Worm (Caenorhabditis elegans) whole organism, L1 larva: ENCODE measurements around the gene polh-1.

Source experiments
- C04F5.9 ChIP-seq: sonication (generic microtip); optimal IDR thresholded peaks from 2 replicates; lab custom pipeline; 2016; ENCODE audit warnings: missing genetic modification characterization, missing compliant biosample characterization
- C16A3.4 ChIP-seq: fragments of 150-350 bp; optimal IDR thresholded peaks from 2 replicates; lab custom pipeline; 2014; ENCODE audit warnings: missing biosample characterization, missing genetic modification characterization
- C34B4.2 ChIP-seq: sonication (generic microtip); optimal IDR thresholded peaks from 2 replicates; lab custom pipeline; 2017; ENCODE audit warnings: mild to moderate bottlenecking, missing genetic modification characterization, missing compliant biosample characterization
- F16B12.6 ChIP-seq: fragments of 150-350 bp; optimal IDR thresholded peaks from 2 replicates; lab custom pipeline; 2014; ENCODE audit warnings: missing biosample characterization, missing genetic modification characterization
- alr-1 ChIP-seq: fragments of 200-800 bp; sonication (Bioruptor generic); optimal IDR thresholded peaks from 2 replicates; lab custom pipeline; 2018; ENCODE audit warnings: borderline replicate concordance, mild to moderate bottlenecking, missing genetic modification characterization, missing compliant biosample characterization
- aly-2 ChIP-seq: fragments of 150-350 bp; optimal IDR thresholded peaks from 2 replicates; lab custom pipeline; 2014; ENCODE audit warnings: missing biosample characterization, missing genetic modification characterization
- ama-1 ChIP-seq: fragments of 150-350 bp; optimal IDR thresholded peaks from 2 replicates; lab custom pipeline; 2014
- ceh-63 ChIP-seq: fragments of 200-800 bp; sonication (Bioruptor generic); optimal IDR thresholded peaks from 2 replicates; lab custom pipeline; 2018; ENCODE audit warnings: mild to moderate bottlenecking, missing genetic modification characterization, missing compliant biosample characterization
- ceh-82 ChIP-seq, 3 experiments: fragments of 150-350 bp in 1 of 3; sonication (generic microtip) in 2 of 3; optimal IDR thresholded peaks; 2 replicates each; lab custom pipeline; 2014 to 2017; ENCODE audit warnings: missing biosample characterization in 3 of 3, missing genetic modification characterization in 3 of 3
- ceh-88 ChIP-seq: fragments of 200-800 bp; sonication (Bioruptor generic); IDR thresholded peaks from 2 replicates; pipeline ENCODE4 v1.3.6; 2022; ENCODE audit warnings: missing genetic modification characterization, missing compliant biosample characterization
- ceh-90 ChIP-seq: sonication (generic microtip); optimal IDR thresholded peaks from 2 replicates; lab custom pipeline; 2016; ENCODE audit warnings: missing genetic modification characterization, missing compliant biosample characterization
- ces-1 ChIP-seq: fragments of 150-350 bp; optimal IDR thresholded peaks from 2 replicates; lab custom pipeline; 2014; ENCODE audit warnings: missing biosample characterization, missing genetic modification reagents, missing genetic modification characterization
- efl-3 ChIP-seq: fragments of 200-800 bp; sonication (Bioruptor generic); optimal IDR thresholded peaks from 2 replicates; lab custom pipeline; 2018; ENCODE audit warnings: mild to moderate bottlenecking, missing genetic modification characterization, missing compliant biosample characterization
- egl-13 ChIP-seq: sonication (generic microtip); optimal IDR thresholded peaks from 2 replicates; lab custom pipeline; 2016; ENCODE audit warnings: missing genotype, missing genetic modification reagents, missing genetic modification characterization, missing compliant biosample characterization
- egl-27 ChIP-seq, 2 experiments: fragments of 150-350 bp in 1 of 2; sonication (generic microtip); optimal IDR thresholded peaks; 3 replicates each; lab custom pipeline; 2017 to 2018; ENCODE audit warnings: missing biosample characterization in 2 of 2, missing genetic modification characterization in 2 of 2, missing genetic modification reagents in 2 of 2
- elt-2 ChIP-seq: sonication (generic microtip); optimal IDR thresholded peaks from 2 replicates; lab custom pipeline; 2016; ENCODE audit warnings: missing genetic modification characterization, mild to moderate bottlenecking, inconsistent platforms, missing compliant biosample characterization, missing genetic modification reagents
- elt-3 ChIP-seq, 6 experiments: fragments of 150-350 bp in 1 of 6; sonication (generic microtip); optimal IDR thresholded peaks; 2 replicates each; lab custom pipeline; 2017 to 2018; ENCODE audit warnings: missing biosample characterization in 6 of 6, missing genetic modification characterization in 6 of 6, inconsistent platforms in 1 of 6
- ets-5 ChIP-seq: fragments of 200-800 bp; sonication (Bioruptor generic); IDR thresholded peaks from 2 replicates; pipeline ENCODE4 v1.3.6; 2022; ENCODE audit warnings: missing genetic modification characterization, missing compliant biosample characterization
- fkh-10 ChIP-seq: sonication (generic microtip); optimal IDR thresholded peaks from 2 replicates; lab custom pipeline; 2017; ENCODE audit warnings: missing biosample characterization, missing genetic modification reagents, missing genetic modification characterization
- fkh-4 ChIP-seq: sonication (generic microtip); optimal IDR thresholded peaks from 2 replicates; lab custom pipeline; 2016; ENCODE audit warnings: missing compliant biosample characterization, missing genetic modification characterization, borderline replicate concordance
- fkh-8 ChIP-seq: sonication (generic microtip); optimal IDR thresholded peaks from 2 replicates; lab custom pipeline; 2016; ENCODE audit warnings: mild to moderate bottlenecking, missing genetic modification characterization, missing compliant biosample characterization
- fos-1 ChIP-seq: fragments of 150-350 bp; optimal IDR thresholded peaks from 2 replicates; lab custom pipeline; 2014; ENCODE audit warnings: missing biosample characterization, missing genetic modification characterization
- hpl-2 ChIP-seq: fragments of 150-350 bp; optimal IDR thresholded peaks from 2 replicates; lab custom pipeline; 2014; ENCODE audit warnings: missing biosample characterization, missing genetic modification reagents, missing genetic modification characterization
- irx-1 ChIP-seq: sonication (generic microtip); optimal IDR thresholded peaks from 2 replicates; lab custom pipeline; 2016; ENCODE audit warnings: missing genetic modification characterization, missing compliant biosample characterization
- jun-1 ChIP-seq: fragments of 150-350 bp; optimal IDR thresholded peaks from 2 replicates; lab custom pipeline; 2014; ENCODE audit warnings: missing biosample characterization, missing genetic modification reagents, missing genetic modification characterization
- lin-13 ChIP-seq: fragments of 150-350 bp; optimal IDR thresholded peaks from 2 replicates; lab custom pipeline; 2014; ENCODE audit warnings: missing biosample characterization, missing genetic modification reagents, missing genetic modification characterization
- lin-15B ChIP-seq: fragments of 150-350 bp; sonication (generic microtip); optimal IDR thresholded peaks from 3 replicates; lab custom pipeline; 2014; ENCODE audit warnings: missing biosample characterization, missing genetic modification characterization
- lin-35 ChIP-seq, 2 experiments: fragments of 150-350 bp; optimal IDR thresholded peaks; 2 replicates each; lab custom pipeline; 2014; ENCODE audit warnings: missing biosample characterization in 2 of 2, missing genetic modification characterization in 2 of 2, missing genetic modification reagents in 2 of 2
- lin-39 ChIP-seq: fragments of 150-350 bp; optimal IDR thresholded peaks from 2 replicates; lab custom pipeline; 2014; ENCODE audit warnings: missing biosample characterization, missing genetic modification reagents, missing genetic modification characterization
- lir-3 ChIP-seq: sonication (generic microtip); optimal IDR thresholded peaks from 2 replicates; lab custom pipeline; 2016; ENCODE audit warnings: mild to moderate bottlenecking, missing genetic modification characterization, moderate library complexity, missing compliant biosample characterization; ENCODE audit not compliant: poor library complexity
- lsy-2 ChIP-seq, 2 experiments: fragments of 150-350 bp; optimal IDR thresholded peaks; 2 replicates each; lab custom pipeline; 2014; ENCODE audit warnings: missing biosample characterization in 2 of 2, missing genetic modification characterization in 2 of 2
- mab-9 ChIP-seq: fragments of 200-800 bp; sonication (Bioruptor generic); IDR thresholded peaks from 2 replicates; pipeline ENCODE4 v1.3.6; 2022; ENCODE audit warnings: missing genetic modification reagents, missing genetic modification characterization, missing compliant biosample characterization
- mef-2 ChIP-seq: fragments of 150-350 bp; optimal IDR thresholded peaks from 2 replicates; lab custom pipeline; 2014; ENCODE audit warnings: missing biosample characterization, missing genetic modification characterization
- nhr-11 ChIP-seq: fragments of 150-350 bp; optimal IDR thresholded peaks from 2 replicates; lab custom pipeline; 2014; ENCODE audit warnings: missing biosample characterization, missing genetic modification characterization
- nhr-12 ChIP-seq: sonication (generic microtip); optimal IDR thresholded peaks from 2 replicates; lab custom pipeline; 2017; ENCODE audit warnings: missing biosample characterization, missing genetic modification characterization
- nhr-19 ChIP-seq: fragments of 200-800 bp; sonication (Bioruptor generic); conservative IDR thresholded peaks from 2 replicates; pipeline ENCODE4 v1.3.6; 2022; ENCODE audit warnings: missing genetic modification characterization, missing compliant biosample characterization
- nhr-20 ChIP-seq: sonication (generic microtip); optimal IDR thresholded peaks from 2 replicates; lab custom pipeline; 2016; ENCODE audit warnings: mild to moderate bottlenecking, missing genetic modification characterization, missing compliant biosample characterization
- nhr-47 ChIP-seq: sonication (generic microtip); optimal IDR thresholded peaks from 2 replicates; lab custom pipeline; 2016; ENCODE audit warnings: mild to moderate bottlenecking, missing genetic modification characterization, moderate library complexity, missing compliant biosample characterization
- nhr-76 ChIP-seq: sonication (generic microtip); optimal IDR thresholded peaks from 2 replicates; lab custom pipeline; 2017; ENCODE audit warnings: missing biosample characterization, missing genetic modification characterization
- nhr-77 ChIP-seq: fragments of 150-350 bp; optimal IDR thresholded peaks from 2 replicates; lab custom pipeline; 2014; ENCODE audit warnings: missing biosample characterization, missing genetic modification characterization
- nhr-84 ChIP-seq: sonication (generic microtip); optimal IDR thresholded peaks from 2 replicates; lab custom pipeline; 2017; ENCODE audit warnings: missing biosample characterization, missing genetic modification characterization
- nhr-85 ChIP-seq: sonication (generic microtip); peaks from one replicate; lab custom pipeline; 2016; ENCODE audit warnings: missing genetic modification characterization, inconsistent platforms, missing compliant biosample characterization
- pax-3 ChIP-seq: fragments of 200-800 bp; sonication (Bioruptor generic); optimal IDR thresholded peaks from 2 replicates; lab custom pipeline; 2018; ENCODE audit warnings: mild to moderate bottlenecking, missing genetic modification characterization, moderate library complexity, missing compliant biosample characterization
- snpc-4 ChIP-seq: fragments of 150-350 bp; optimal IDR thresholded peaks from 2 replicates; lab custom pipeline; 2014; ENCODE audit warnings: missing biosample characterization, missing genetic modification characterization
- snu-23 ChIP-seq: sonication (generic microtip); optimal IDR thresholded peaks from 2 replicates; lab custom pipeline; 2016; ENCODE audit warnings: missing genetic modification characterization, missing compliant biosample characterization
- sup-37 ChIP-seq: fragments of 200-800 bp; sonication (Bioruptor generic); optimal IDR thresholded peaks from 2 replicates; lab custom pipeline; 2018; ENCODE audit warnings: mild to moderate bottlenecking, missing genetic modification characterization, missing compliant biosample characterization
- tbx-2 ChIP-seq: sonication (generic microtip); optimal IDR thresholded peaks from 2 replicates; lab custom pipeline; 2016; ENCODE audit warnings: missing genetic modification characterization, missing compliant biosample characterization
- tlp-1 ChIP-seq: fragments of 150-350 bp; optimal IDR thresholded peaks from 2 replicates; lab custom pipeline; 2014; ENCODE audit warnings: missing biosample characterization, missing genetic modification characterization
- unc-130 ChIP-seq: fragments of 150-350 bp; optimal IDR thresholded peaks from 2 replicates; lab custom pipeline; 2017; ENCODE audit warnings: missing biosample characterization, missing genetic modification characterization, inconsistent platforms
- unc-98 ChIP-seq: fragments of 200-800 bp; sonication (Bioruptor generic); IDR thresholded peaks from 2 replicates; pipeline ENCODE4 v1.3.6; 2022; ENCODE audit warnings: missing genetic modification characterization, missing compliant biosample characterization
- vab-15 ChIP-seq: sonication (generic microtip); optimal IDR thresholded peaks from 2 replicates; lab custom pipeline; 2017; ENCODE audit warnings: missing genotype, mild to moderate bottlenecking, missing genetic modification characterization, missing compliant biosample characterization
- xbp-1 ChIP-seq: sonication (generic microtip); optimal IDR thresholded peaks from 2 replicates; lab custom pipeline; 2016; ENCODE audit warnings: missing genetic modification characterization, missing compliant biosample characterization
- ztf-11 ChIP-seq, 2 experiments: sonication (generic microtip); optimal IDR thresholded peaks; 2 replicates each; lab custom pipeline; 2016 to 2017; ENCODE audit warnings: missing genetic modification characterization in 2 of 2, missing biosample characterization in 1 of 2, missing compliant biosample characterization in 1 of 2
- ztf-4 ChIP-seq: fragments of 150-350 bp; optimal IDR thresholded peaks from 2 replicates; lab custom pipeline; 2014; ENCODE audit warnings: missing biosample characterization, missing genetic modification characterization

polh-1 gene

DNA sequence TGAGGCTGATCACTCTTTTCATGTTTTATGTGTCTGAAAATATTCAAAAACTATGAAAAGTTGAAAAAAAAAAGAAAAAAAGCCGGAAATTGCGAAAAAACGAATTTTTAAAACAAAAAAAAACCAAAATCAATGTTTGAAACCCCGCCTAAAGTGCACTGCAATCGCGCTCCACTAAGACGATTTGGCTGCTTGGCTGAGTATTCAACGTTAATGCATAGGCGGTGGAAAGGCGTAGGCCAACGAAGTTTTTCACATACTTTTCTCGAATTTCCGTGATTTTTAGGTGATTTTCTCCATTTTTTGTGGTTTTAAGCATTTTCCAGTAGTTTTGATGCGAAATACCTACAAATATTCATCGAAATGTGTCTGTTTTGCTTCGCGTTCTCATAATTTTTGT lies at the start of gene polh-1, which contains the start of gene rps-22:
Gene polh-1 (minus strand): TSS at position 34 of the 400 bp plus-strand sequence.
Gene rps-22 (plus strand): TSS at position 300 of the 400 bp plus-strand sequence.
- TF ChIP-seq sup-37 (GFP tag; lab: Kevin White, UChicago) (no peak), lin-39 (tag; lab: Kevin White, UChicago) (peak; percentile 73), ceh-90 (tag; lab: Kevin White, UChicago) (no peak), lin-15B (tag; lab: Kevin White, UChicago) (peak; percentile 95), fkh-8 (tag; lab: Kevin White, UChicago) (peak; percentile 87), snu-23 (GFP tag; lab: Kevin White, UChicago) (peak; percentile 96), C04F5.9 (tag; lab: Kevin White, UChicago) (peak; percentile 50), tbx-2 (tag; lab: Kevin White, UChicago) (peak; percentile 86), unc-98 (no peak), ceh-88 (peak; percentile 70), egl-27 (tag; optimal IDR thresholded peaks at IDR 0.05; lab: Kevin White, UChicago) (peak in 1 of 2 experiments; percentile 36), efl-3 (GFP tag; lab: Kevin White, UChicago) (no peak), egl-13 (tag; lab: Kevin White, UChicago) (no peak), vab-15 (peak; percentile 76), lsy-2 (tag; optimal IDR thresholded peaks at IDR 0.05; lab: Kevin White, UChicago) (peak; percentile 94 to 97), ceh-82 (tag; optimal IDR thresholded peaks at IDR 0.05; lab: Kevin White, UChicago) (peak; percentile 88 to 97 (median 89)), fkh-4 (tag; lab: Kevin White, UChicago) (peak; percentile 16), xbp-1 (tag; lab: Kevin White, UChicago) (peak; percentile 86), ztf-4 (tag; lab: Kevin White, UChicago) (peak; percentile 51), elt-2 (peak; percentile 43), nhr-12 (tag; lab: Kevin White, UChicago) (no peak), lir-3 (no peak), nhr-20 (tag; lab: Kevin White, UChicago) (peak; percentile 88), alr-1 (tag; lab: Kevin White, UChicago) (no peak), ces-1 (GFP tag; lab: Kevin White, UChicago) (no peak), snpc-4 (tag; lab: Kevin White, UChicago) (peak; percentile 71), fkh-10 (GFP tag; lab: Kevin White, UChicago) (peak; percentile 88), lin-35 (GFP tag; optimal IDR thresholded peaks at IDR 0.05; lab: Kevin White, UChicago) (peak; percentile 97 to 100), nhr-85 (tag; lab: Kevin White, UChicago) (peak; percentile 93), ets-5 (GFP tag; lab: Robert Waterston, UW) (no peak), nhr-77 (tag; lab: Kevin White, UChicago) (peak; percentile 88), ama-1 (lab: Kevin White, UChicago) (no peak), lin-13 (peak; percentile 97), F16B12.6 (tag; lab: Kevin White, UChicago) (peak; percentile 76), nhr-84 (no peak), hpl-2 (GFP tag; lab: Kevin White, UChicago) (peak; percentile 42), C16A3.4 (peak; percentile 98), pax-3 (tag; lab: Kevin White, UChicago) (peak; percentile 59), C34B4.2 (tag; lab: Kevin White, UChicago) (peak; percentile 8), ztf-11 (tag; optimal IDR thresholded peaks at IDR 0.05; lab: Kevin White, UChicago) (peak in 1 of 2 experiments; percentile 8), aly-2 (tag; lab: Kevin White, UChicago) (peak; percentile 81), unc-130 (tag; lab: Kevin White, UChicago) (peak; percentile 98), elt-3 (tag; optimal IDR thresholded peaks at IDR 0.05; lab: Kevin White, UChicago) (peak in 5 of 6 experiments; percentile 75 to 98 (median 87)), ceh-63 (no peak), jun-1 (tag; lab: Kevin White, UChicago) (peak; percentile 90), tlp-1 (tag; lab: Kevin White, UChicago) (no peak), nhr-11 (tag; lab: Kevin White, UChicago) (peak; percentile 47), irx-1 (tag; lab: Kevin White, UChicago) (peak; percentile 73), nhr-19 (GFP tag; lab: Robert Waterston, UW) (peak; percentile 89), fos-1 (tag; lab: Kevin White, UChicago) (peak; percentile 90), mef-2 (tag; lab: Kevin White, UChicago) (peak; percentile 42), nhr-76 (tag; lab: Kevin White, UChicago) (no peak), nhr-47 (tag; lab: Kevin White, UChicago) (peak; percentile 93), mab-9 (GFP tag; lab: Robert Waterston, UW) (no peak)
